Fruit fly (Drosophila melanogaster): ENCODE data around the gene Ire1.

The Ire1 gene

dm6 chr3R:19904865-19905373 is 43.8 kb upstream of the Ire1 start, which contains the start of the genes Surf6 and RhoGAP92B:
Gene Surf6, minus strand, starts transcription at chr3R:19904868.
Gene RhoGAP92B, plus strand, starts transcription at chr3R:19905164.
- TF ChIP-seq CG11617 (GFP tag; optimal IDR thresholded peaks at IDR 0.05) (peak; percentile 78), CG33017 (tag; optimal IDR thresholded peaks at IDR 0.05) (peak; percentile 38), ovo (GFP tag; optimal IDR thresholded peaks at IDR 0.05) (peak; percentile 43), tj (GFP tag; optimal IDR thresholded peaks at IDR 0.05) (peak; percentile 72), Hr96 (GFP tag; optimal IDR thresholded peaks at IDR 0.05) (no peak), bab1 (GFP tag; optimal IDR thresholded peaks at IDR 0.05) (peak; percentile 92), Clk (GFP tag; optimal IDR thresholded peaks at IDR 0.05) (peak; percentile 36), CG5204 (GFP tag; optimal IDR thresholded peaks at IDR 0.05) (no peak), CG7045 (GFP tag; optimal IDR thresholded peaks at IDR 0.05) (peak; percentile 61), CG14711 (tag; optimal IDR thresholded peaks at IDR 0.05) (peak; percentile 74), toe (GFP tag; optimal IDR thresholded peaks at IDR 0.05) (no peak), pad (GFP tag; optimal IDR thresholded peaks at IDR 0.05) (peak; percentile 58), CG1620 (GFP tag; optimal IDR thresholded peaks at IDR 0.05) (peak; percentile 51), cic (GFP tag; optimal IDR thresholded peaks at IDR 0.05) (peak; percentile 80), kay (GFP tag; ENCODE audit: borderline replicate concordance) (peak; percentile 94), CG12768 (GFP tag; optimal IDR thresholded peaks at IDR 0.05) (peak; percentile 77), cnc (optimal IDR thresholded peaks at IDR 0.05) (no peak), Mnt (GFP tag; optimal IDR thresholded peaks at IDR 0.05) (peak; percentile 98), CG7101 (tag; optimal IDR thresholded peaks at IDR 0.05) (peak; percentile 63), Crg-1 (GFP tag; optimal IDR thresholded peaks at IDR 0.05) (peak; percentile 46)

- TF ChIP-seq cic (GFP tag; optimal IDR thresholded peaks at IDR 0.05): peak; percentile 37
- peak; percentile 64 for TF ChIP-seq tj (GFP tag; optimal IDR thresholded peaks at IDR 0.05)
- peak; percentile 68 for TF ChIP-seq bab1 (GFP tag; optimal IDR thresholded peaks at IDR 0.05)
- peak; percentile 12 for TF ChIP-seq CG11617 (GFP tag; optimal IDR thresholded peaks at IDR 0.05)
- TF ChIP-seq cnc (optimal IDR thresholded peaks at IDR 0.05): no peak
- no peak for TF ChIP-seq CG14711 (tag; optimal IDR thresholded peaks at IDR 0.05)
- TF ChIP-seq pad (GFP tag; optimal IDR thresholded peaks at IDR 0.05): peak; percentile 29
- TF ChIP-seq Mnt (GFP tag; optimal IDR thresholded peaks at IDR 0.05): peak; percentile 82
These were observed 42.0 kb upstream of the Ire1 start, which contains the start of gene ClpX for dm6 chr3R:19902926-19903739. Gene ClpX, minus strand, starts transcription at chr3R:19903689.

dm6 chr3R:19902328-19902727 is 41.2 kb upstream of the Ire1 start:
- no peak for TF ChIP-seq kay (GFP tag; ENCODE audit: borderline replicate concordance)

- no peak for TF ChIP-seq Clk (GFP tag; optimal IDR thresholded peaks at IDR 0.05)
- TF ChIP-seq CG12768 (GFP tag; optimal IDR thresholded peaks at IDR 0.05): no peak
- TF ChIP-seq Mnt (GFP tag; optimal IDR thresholded peaks at IDR 0.05): no peak
- TF ChIP-seq CG14711 (tag; optimal IDR thresholded peaks at IDR 0.05): no peak
- no peak for TF ChIP-seq cic (GFP tag; optimal IDR thresholded peaks at IDR 0.05)
- TF ChIP-seq cnc (optimal IDR thresholded peaks at IDR 0.05): no peak
These were observed 40.7 kb upstream of the Ire1 start for dm6 chr3R:19901742-19902141.

dm6 chr3R:19895305-19895704 is 34.2 kb upstream of the Ire1 start:
- TF ChIP-seq CG12768 (GFP tag; optimal IDR thresholded peaks at IDR 0.05) (no peak), CG7045 (GFP tag; optimal IDR thresholded peaks at IDR 0.05) (no peak), pad (GFP tag; optimal IDR thresholded peaks at IDR 0.05) (no peak), toe (GFP tag; optimal IDR thresholded peaks at IDR 0.05) (no peak), ovo (GFP tag; optimal IDR thresholded peaks at IDR 0.05) (no peak), bab1 (GFP tag; optimal IDR thresholded peaks at IDR 0.05) (no peak)

- TF ChIP-seq CG14711 (tag; optimal IDR thresholded peaks at IDR 0.05) (peak; percentile 15), CG5204 (GFP tag; optimal IDR thresholded peaks at IDR 0.05) (no peak), kay (GFP tag; ENCODE audit: borderline replicate concordance) (no peak), toe (GFP tag; optimal IDR thresholded peaks at IDR 0.05) (peak; percentile 35), cic (GFP tag; optimal IDR thresholded peaks at IDR 0.05) (no peak), tj (GFP tag; optimal IDR thresholded peaks at IDR 0.05) (no peak), CG7045 (GFP tag; optimal IDR thresholded peaks at IDR 0.05) (peak; percentile 28), ovo (GFP tag; optimal IDR thresholded peaks at IDR 0.05) (no peak), CG7101 (tag; optimal IDR thresholded peaks at IDR 0.05) (peak; percentile 14), Clk (GFP tag; optimal IDR thresholded peaks at IDR 0.05) (no peak), CG1620 (GFP tag; optimal IDR thresholded peaks at IDR 0.05) (no peak), CG33017 (tag; optimal IDR thresholded peaks at IDR 0.05) (no peak), Crg-1 (GFP tag; optimal IDR thresholded peaks at IDR 0.05) (no peak), Mnt (GFP tag; optimal IDR thresholded peaks at IDR 0.05) (no peak), pad (GFP tag; optimal IDR thresholded peaks at IDR 0.05) (no peak), CG12768 (GFP tag; optimal IDR thresholded peaks at IDR 0.05) (peak; percentile 15), CG11617 (GFP tag; optimal IDR thresholded peaks at IDR 0.05) (no peak), Hr96 (GFP tag; optimal IDR thresholded peaks at IDR 0.05) (peak; percentile 35), bab1 (GFP tag; optimal IDR thresholded peaks at IDR 0.05) (no peak), cnc (optimal IDR thresholded peaks at IDR 0.05) (no peak)
These were observed 31.0 kb upstream of the Ire1 start for dm6 chr3R:19892046-19892445.

Measured in whole organism, adult.